Fruit fly (Drosophila melanogaster) whole organism, adult: ENCODE results near the gene CG5861.

Experiments
- CG11617 ChIP-seq: fragments of 200-800 bp; sonication (Bioruptor generic); optimal IDR thresholded peaks from 2 replicates; lab custom pipeline; 2017; ENCODE audit warnings: mild to moderate bottlenecking, missing biosample characterization, missing genetic modification reagents, missing genetic modification characterization
- CG12768 ChIP-seq: fragments of 200-800 bp; sonication (Bioruptor generic); optimal IDR thresholded peaks from 2 replicates; lab custom pipeline; 2017; ENCODE audit warnings: missing biosample characterization, missing genetic modification characterization, mild to moderate bottlenecking, moderate library complexity, missing genetic modification reagents
- CG14711 ChIP-seq: fragments of 200-800 bp; sonication (Bioruptor generic); optimal IDR thresholded peaks from 2 replicates; lab custom pipeline; 2018; ENCODE audit warnings: missing biosample characterization, mild to moderate bottlenecking, missing genetic modification characterization, moderate library complexity
- CG1620 ChIP-seq: fragments of 200-800 bp; sonication (Bioruptor generic); optimal IDR thresholded peaks from 2 replicates; lab custom pipeline; 2016; ENCODE audit warnings: missing biosample characterization, missing genetic modification characterization
- CG33017 ChIP-seq: fragments of 200-800 bp; sonication (Bioruptor generic); optimal IDR thresholded peaks from 2 replicates; lab custom pipeline; 2018; ENCODE audit warnings: missing biosample characterization, mild to moderate bottlenecking, missing genetic modification characterization, moderate library complexity
- CG5204 ChIP-seq: fragments of 200-800 bp; sonication (Bioruptor generic); optimal IDR thresholded peaks from 2 replicates; lab custom pipeline; 2016; ENCODE audit warnings: missing biosample characterization, missing genetic modification characterization
- CG7045 ChIP-seq: fragments of 200-800 bp; sonication (Bioruptor generic); optimal IDR thresholded peaks from 2 replicates; lab custom pipeline; 2017; ENCODE audit warnings: missing biosample characterization, mild to moderate bottlenecking, missing genetic modification characterization
- CG7101 ChIP-seq: fragments of 200-800 bp; sonication (Bioruptor generic); optimal IDR thresholded peaks from 2 replicates; lab custom pipeline; 2018; ENCODE audit warnings: missing biosample characterization, mild to moderate bottlenecking, missing genetic modification characterization, moderate library complexity
- Clk ChIP-seq: fragments of 200-800 bp; sonication (Bioruptor generic); optimal IDR thresholded peaks from 2 replicates; lab custom pipeline; 2017; ENCODE audit warnings: missing biosample characterization, missing genetic modification characterization
- Crg-1 ChIP-seq: fragments of 200-800 bp; sonication (Bioruptor generic); optimal IDR thresholded peaks from 2 replicates; lab custom pipeline; 2016; ENCODE audit warnings: missing biosample characterization, missing genetic modification characterization
- Hr96 ChIP-seq: fragments of 200-800 bp; sonication (Bioruptor generic); optimal IDR thresholded peaks from 2 replicates; lab custom pipeline; 2016; ENCODE audit warnings: missing biosample characterization, missing genetic modification characterization
- Mnt ChIP-seq: fragments of 200-800 bp; sonication (Bioruptor generic); optimal IDR thresholded peaks from 2 replicates; lab custom pipeline; 2016; ENCODE audit warnings: missing biosample characterization, mild to moderate bottlenecking, missing genetic modification characterization
- bab1 ChIP-seq: fragments of 200-800 bp; sonication (Bioruptor generic); optimal IDR thresholded peaks from 3 replicates; lab custom pipeline; 2019; ENCODE audit warnings: missing biosample characterization, mild to moderate bottlenecking, missing genetic modification characterization, moderate library complexity
- cic ChIP-seq: fragments of 200-800 bp; sonication (Bioruptor generic); optimal IDR thresholded peaks from 2 replicates; lab custom pipeline; 2017; ENCODE audit warnings: missing biosample characterization, mild to moderate bottlenecking, missing genetic modification characterization, moderate library complexity
- cnc ChIP-seq, 2 experiments: fragments of >200 bp; optimal IDR thresholded peaks; 2 replicates each; lab custom pipeline; 2017
- kay ChIP-seq: fragments of 200-800 bp; sonication (Bioruptor generic); peaks from one replicate; lab custom pipeline; 2016; ENCODE audit warnings: missing biosample characterization, missing genetic modification characterization, borderline replicate concordance
- ovo ChIP-seq: fragments of 200-800 bp; sonication (Bioruptor generic); optimal IDR thresholded peaks from 2 replicates; lab custom pipeline; 2016; ENCODE audit warnings: missing biosample characterization, missing genetic modification characterization
- pad ChIP-seq: fragments of 200-800 bp; sonication (Bioruptor generic); optimal IDR thresholded peaks from 3 replicates; lab custom pipeline; 2017; ENCODE audit warnings: missing biosample characterization, missing genetic modification characterization, mild to moderate bottlenecking, moderate library complexity, missing genetic modification reagents
- tj ChIP-seq: fragments of 200-800 bp; sonication (Bioruptor generic); optimal IDR thresholded peaks from 3 replicates; lab custom pipeline; 2017; ENCODE audit warnings: missing biosample characterization, mild to moderate bottlenecking, missing genetic modification characterization, moderate library complexity
- toe ChIP-seq: fragments of 200-800 bp; sonication (Bioruptor generic); optimal IDR thresholded peaks from 2 replicates; lab custom pipeline; 2016; ENCODE audit warnings: missing biosample characterization, missing genetic modification characterization

CG5861 gene

DNA sequence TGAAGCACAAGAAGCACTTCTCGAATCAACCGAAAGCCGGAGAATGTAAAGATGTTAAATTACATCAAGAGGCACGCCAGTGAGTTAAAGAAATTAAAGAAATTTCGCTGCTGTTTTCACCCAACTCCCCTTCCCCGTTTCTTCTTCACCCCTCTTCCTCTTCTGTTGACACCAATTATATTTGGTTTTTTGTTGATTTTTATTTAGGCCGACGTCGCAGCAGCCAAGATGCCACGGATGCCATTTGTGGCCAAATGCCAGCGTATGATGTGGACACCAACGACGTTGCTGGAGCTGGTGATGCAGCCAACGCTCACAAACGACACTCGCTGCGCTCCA lies 18.7 kb downstream of the CG5861 start:
- no peak for TF ChIP-seq CG12768 (GFP tag; lab: Kevin White, UChicago)
- no peak for TF ChIP-seq tj (GFP tag; lab: Kevin White, UChicago)
- no peak for TF ChIP-seq pad (GFP tag; lab: Kevin White, UChicago)
- no peak for TF ChIP-seq CG1620
- no peak for TF ChIP-seq CG33017 (tag; lab: Kevin White, UChicago)
- no peak for TF ChIP-seq cic (GFP tag; lab: Kevin White, UChicago)
- TF ChIP-seq CG7101 (tag; lab: Kevin White, UChicago): no peak
- TF ChIP-seq kay (GFP tag; lab: Kevin White, UChicago): no peak
- no peak for TF ChIP-seq ovo (GFP tag; lab: Kevin White, UChicago)
- TF ChIP-seq Clk: no peak
- no peak for TF ChIP-seq CG14711 (tag; lab: Kevin White, UChicago)
- no peak for TF ChIP-seq bab1 (GFP tag; lab: Kevin White, UChicago)
- no peak for TF ChIP-seq CG11617
- TF ChIP-seq CG7045 (GFP tag; lab: Kevin White, UChicago): no peak

DNA sequence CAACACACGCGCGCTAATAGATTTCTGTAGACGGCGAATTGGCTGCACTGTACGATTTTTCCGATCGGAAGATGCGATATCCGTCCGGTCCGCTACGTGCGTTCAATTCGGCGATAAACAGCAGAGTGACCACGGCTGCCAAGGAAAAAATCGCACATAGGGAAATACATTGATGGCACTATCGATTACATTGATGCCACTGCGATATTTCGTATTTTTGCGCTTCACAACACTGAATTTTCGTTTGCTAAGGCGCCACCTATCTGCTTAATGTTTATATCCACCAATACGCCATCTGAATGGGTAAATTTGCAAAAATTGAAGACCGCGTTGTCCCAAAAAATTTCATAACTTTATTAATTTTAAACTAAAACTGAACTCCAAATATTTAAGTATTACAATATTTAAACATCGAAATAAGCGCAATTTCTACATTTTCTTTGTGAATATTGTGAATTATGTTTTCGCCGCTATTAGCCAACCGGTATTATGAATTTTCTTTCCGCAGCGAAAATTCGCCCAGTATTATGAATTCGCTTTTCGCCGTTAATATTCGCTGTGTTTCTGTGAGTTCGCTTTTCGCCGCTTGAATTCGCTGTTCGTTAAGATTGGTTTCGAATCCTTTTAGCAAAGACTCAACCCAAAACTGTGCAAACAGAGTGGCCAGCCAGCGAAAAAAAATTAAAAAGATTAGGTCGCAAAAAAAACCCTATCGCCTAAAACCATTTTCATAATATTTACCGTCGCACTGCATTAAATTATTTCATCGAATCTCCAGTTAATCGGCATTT lies 19.3 kb downstream of the CG5861 start, which contains the start of the genes crp and pkaap:
Gene crp (minus strand): TSS at position 129 of the 791 bp plus-strand sequence.
Gene pkaap (plus strand): TSS at position 689 of the 791 bp plus-strand sequence.
- TF ChIP-seq kay (GFP tag; lab: Kevin White, UChicago) (peak; percentile 97), CG12768 (GFP tag; lab: Kevin White, UChicago) (peak; percentile 77), CG5204 (GFP tag; lab: Kevin White, UChicago) (no peak), CG7101 (tag; lab: Kevin White, UChicago) (peak; percentile 73), Crg-1 (GFP tag; lab: Kevin White, UChicago) (peak; percentile 94), CG33017 (tag; lab: Kevin White, UChicago) (peak; percentile 40), pad (GFP tag; lab: Kevin White, UChicago) (peak; percentile 73), ovo (GFP tag; lab: Kevin White, UChicago) (peak; percentile 93), CG7045 (GFP tag; lab: Kevin White, UChicago) (peak; percentile 67), cic (GFP tag; lab: Kevin White, UChicago) (peak; percentile 82), CG1620 (peak; percentile 96), Clk (peak; percentile 63), CG14711 (tag; lab: Kevin White, UChicago) (peak; percentile 69), cnc (optimal IDR thresholded peaks at IDR 0.05; lab: Kevin White, UChicago) (no peak), CG11617 (peak; percentile 58), Hr96 (GFP tag; lab: Kevin White, UChicago) (peak; percentile 91), toe (peak; percentile 92), Mnt (GFP tag; lab: Kevin White, UChicago) (peak; percentile 91), tj (GFP tag; lab: Kevin White, UChicago) (peak; percentile 60), bab1 (GFP tag; lab: Kevin White, UChicago) (peak; percentile 64)

DNA sequence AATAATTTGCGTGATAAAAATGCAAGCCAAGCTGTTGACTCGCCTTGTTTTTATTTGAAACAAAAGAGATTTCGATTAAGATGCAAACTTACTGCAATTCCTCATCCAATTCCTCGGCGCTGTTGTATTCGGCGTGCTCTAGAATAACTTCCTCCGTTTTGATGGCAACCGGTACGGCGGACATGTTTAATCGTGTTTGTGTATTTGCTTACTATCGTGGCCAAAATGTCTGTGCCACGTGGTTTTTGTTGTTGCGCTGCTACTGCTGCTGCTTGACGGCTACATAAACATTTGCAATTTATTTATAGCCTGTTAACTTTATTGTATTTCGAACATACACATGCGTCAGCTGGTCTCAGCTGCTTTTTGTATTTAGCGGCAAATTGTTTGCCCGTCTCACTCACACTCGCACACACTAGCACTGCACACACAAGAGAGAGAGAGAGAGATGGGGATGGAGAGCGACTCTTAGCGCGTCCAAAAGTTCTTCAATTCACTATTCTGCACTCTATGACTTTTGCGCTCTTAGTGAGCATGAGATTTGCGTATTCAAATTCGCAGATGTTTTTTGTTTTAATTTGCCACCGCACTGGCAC lies 20.0 kb downstream of the CG5861 start:
- no peak for TF ChIP-seq CG7101 (tag; lab: Kevin White, UChicago)
- TF ChIP-seq Hr96 (GFP tag; lab: Kevin White, UChicago): no peak
- no peak for TF ChIP-seq cic (GFP tag; lab: Kevin White, UChicago)
- TF ChIP-seq Clk: no peak
- TF ChIP-seq toe: no peak
- no peak for TF ChIP-seq CG7045 (GFP tag; lab: Kevin White, UChicago)
- no peak for TF ChIP-seq CG11617

DNA sequence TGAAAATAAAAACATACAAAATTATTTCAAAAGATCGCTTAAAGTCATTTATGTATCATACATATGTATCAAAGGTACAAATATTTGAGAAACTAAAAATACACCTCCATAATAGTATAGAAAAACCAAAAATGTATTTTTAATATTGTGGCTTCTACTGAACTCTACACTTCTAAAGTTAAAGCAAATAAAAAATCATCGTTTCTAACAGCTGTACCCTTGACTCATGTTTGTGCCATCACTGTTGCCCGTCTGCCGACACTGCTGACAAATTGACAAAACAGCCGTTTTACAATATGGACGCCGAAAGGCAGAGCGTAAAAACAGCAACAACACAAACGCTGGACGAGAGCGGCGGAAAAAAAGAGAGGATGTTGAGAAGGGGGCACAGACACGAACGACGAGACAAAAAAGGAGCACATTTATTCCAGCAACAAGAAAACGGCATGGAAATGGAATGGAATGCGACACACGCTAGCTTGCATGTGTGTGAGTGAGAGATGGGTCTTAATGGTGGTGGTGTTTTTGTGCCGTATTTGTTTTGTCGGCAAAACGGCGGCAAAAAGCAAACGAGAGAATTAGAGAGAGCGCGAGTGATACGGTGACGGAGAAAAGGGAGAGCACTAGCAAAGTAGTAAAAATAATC lies 20.6 kb downstream of the CG5861 start:
- peak; percentile 66 for TF ChIP-seq bab1 (GFP tag; lab: Kevin White, UChicago)
- TF ChIP-seq Mnt (GFP tag; lab: Kevin White, UChicago): peak; percentile 29
- TF ChIP-seq cnc (optimal IDR thresholded peaks at IDR 0.05; lab: Kevin White, UChicago): no peak
- TF ChIP-seq ovo (GFP tag; lab: Kevin White, UChicago): peak; percentile 51
- no peak for TF ChIP-seq toe
- peak; percentile 52 for TF ChIP-seq CG5204 (GFP tag; lab: Kevin White, UChicago)
- peak; percentile 24 for TF ChIP-seq kay (GFP tag; lab: Kevin White, UChicago)
- peak; percentile 57 for TF ChIP-seq CG7045 (GFP tag; lab: Kevin White, UChicago)
- peak; percentile 87 for TF ChIP-seq cic (GFP tag; lab: Kevin White, UChicago)
- TF ChIP-seq CG12768 (GFP tag; lab: Kevin White, UChicago): peak; percentile 81
- TF ChIP-seq CG7101 (tag; lab: Kevin White, UChicago): peak; percentile 75
- peak; percentile 64 for TF ChIP-seq CG14711 (tag; lab: Kevin White, UChicago)
- no peak for TF ChIP-seq Hr96 (GFP tag; lab: Kevin White, UChicago)
- peak; percentile 23 for TF ChIP-seq tj (GFP tag; lab: Kevin White, UChicago)
- TF ChIP-seq pad (GFP tag; lab: Kevin White, UChicago): peak; percentile 84
- peak; percentile 77 for TF ChIP-seq CG11617
- peak; percentile 68 for TF ChIP-seq CG33017 (tag; lab: Kevin White, UChicago)
- no peak for TF ChIP-seq CG1620
- TF ChIP-seq Clk: no peak
- TF ChIP-seq Crg-1 (GFP tag; lab: Kevin White, UChicago): peak; percentile 11
